Fruit fly (Drosophila melanogaster) whole organism, embryonic: ENCODE results near the gene Spt6.

ENCODE experiments used
- Asciz ChIP-seq: fragments of 200-800 bp; sonication (Bioruptor generic); optimal IDR thresholded peaks from 2 replicates; lab custom pipeline; 2017; ENCODE audit warnings: missing biosample characterization, mild to moderate bottlenecking, missing genetic modification characterization, missing genetic modification reagents
- B-H1 ChIP-seq: fragments of 200-800 bp; sonication (Bioruptor generic); IDR thresholded peaks from 3 replicates; pipeline ENCODE4 v1.3.6; 2022; ENCODE audit warnings: missing biosample characterization, missing genetic modification characterization
- CG11504 ChIP-seq: fragments of 200-800 bp; sonication (Bioruptor generic); optimal IDR thresholded peaks from 3 replicates; lab custom pipeline; 2019; ENCODE audit warnings: missing biosample characterization, mild to moderate bottlenecking, missing genetic modification characterization, moderate library complexity
- CG11723 ChIP-seq: fragments of 200-800 bp; sonication (Bioruptor generic); optimal IDR thresholded peaks from 2 replicates; lab custom pipeline; 2017; ENCODE audit warnings: missing biosample characterization, mild to moderate bottlenecking, missing genetic modification characterization
- CG12391 ChIP-seq: fragments of 200-800 bp; sonication (Bioruptor generic); optimal IDR thresholded peaks from 3 replicates; lab custom pipeline; 2018; ENCODE audit warnings: missing biosample characterization, mild to moderate bottlenecking, missing genetic modification characterization, moderate library complexity
- CG12744 ChIP-seq: fragments of 200-800 bp; sonication (Bioruptor generic); optimal IDR thresholded peaks from 2 replicates; lab custom pipeline; 2016; ENCODE audit warnings: missing biosample characterization, missing genetic modification characterization
- CG18262 ChIP-seq: fragments of 200-800 bp; optimal IDR thresholded peaks from 3 replicates; lab custom pipeline; 2019; ENCODE audit warnings: missing biosample characterization, mild to moderate bottlenecking, missing genetic modification characterization, moderate library complexity
- CG18619 ChIP-seq: fragments of 200-800 bp; sonication (Bioruptor generic); optimal IDR thresholded peaks from 3 replicates; lab custom pipeline; 2017; ENCODE audit warnings: missing biosample characterization, mild to moderate bottlenecking, missing genetic modification characterization
- CG31365 ChIP-seq: fragments of 200-800 bp; sonication (Bioruptor generic); optimal IDR thresholded peaks from 2 replicates; lab custom pipeline; 2018; ENCODE audit warnings: missing biosample characterization, mild to moderate bottlenecking, missing genetic modification characterization
- CG32767 ChIP-seq: fragments of 200-800 bp; sonication (Bioruptor generic); IDR thresholded peaks from 2 replicates; pipeline ENCODE4 v1.3.6; 2022; ENCODE audit warnings: missing biosample characterization, missing genetic modification characterization
- CG33213 ChIP-seq: fragments of 200-800 bp; sonication (Bioruptor generic); optimal IDR thresholded peaks from 3 replicates; lab custom pipeline; 2016; ENCODE audit warnings: missing biosample characterization, missing genetic modification characterization
- CG34376 ChIP-seq: fragments of 200-800 bp; sonication (Bioruptor generic); optimal IDR thresholded peaks from 2 replicates; lab custom pipeline; 2018; ENCODE audit warnings: missing biosample characterization, mild to moderate bottlenecking, missing genetic modification characterization
- CG4282 ChIP-seq: fragments of 200-800 bp; sonication (Bioruptor generic); optimal IDR thresholded peaks from 2 replicates; lab custom pipeline; 2016; ENCODE audit warnings: missing biosample characterization, missing genetic modification characterization
- CG6765 ChIP-seq: fragments of 200-800 bp; sonication (Bioruptor generic); optimal IDR thresholded peaks from 3 replicates; lab custom pipeline; 2017; ENCODE audit warnings: missing biosample characterization, mild to moderate bottlenecking, missing genetic modification characterization
- CG6813 ChIP-seq: fragments of 200-800 bp; sonication (Bioruptor generic); optimal IDR thresholded peaks from 2 replicates; lab custom pipeline; 2017; ENCODE audit warnings: missing biosample characterization, missing genetic modification characterization, mild to moderate bottlenecking, moderate library complexity, missing genetic modification reagents
- CG7556 ChIP-seq: fragments of 200-800 bp; sonication (Bioruptor generic); optimal IDR thresholded peaks from 2 replicates; lab custom pipeline; 2017; ENCODE audit warnings: missing biosample characterization, mild to moderate bottlenecking, missing genetic modification characterization
- CG7963 ChIP-seq: fragments of 200-800 bp; sonication (Bioruptor generic); IDR thresholded peaks from 3 replicates; pipeline ENCODE4 v1.3.6; 2022; ENCODE audit warnings: missing biosample characterization, missing genetic modification characterization; ENCODE audit not compliant: partially characterized antibody
- CG9609 ChIP-seq: fragments of 200-800 bp; sonication (Bioruptor generic); optimal IDR thresholded peaks from 3 replicates; lab custom pipeline; 2016; ENCODE audit warnings: missing biosample characterization, missing genetic modification characterization
- Chrac-16 ChIP-seq: fragments of 200-800 bp; sonication (Bioruptor generic); optimal IDR thresholded peaks from 3 replicates; lab custom pipeline; 2016; ENCODE audit warnings: missing biosample characterization, missing genetic modification characterization
- CoRest ChIP-seq: fragments of 200-800 bp; sonication (Bioruptor generic); optimal IDR thresholded peaks from 3 replicates; lab custom pipeline; 2018; ENCODE audit warnings: missing biosample characterization, mild to moderate bottlenecking, missing genetic modification characterization, moderate library complexity
- Elba2 ChIP-seq: fragments of 200-800 bp; sonication (Bioruptor generic); optimal IDR thresholded peaks from 3 replicates; lab custom pipeline; 2016; ENCODE audit warnings: missing biosample characterization, missing genetic modification characterization
- Fer1 ChIP-seq: fragments of 200-800 bp; sonication (Bioruptor generic); optimal IDR thresholded peaks from 2 replicates; lab custom pipeline; 2017; ENCODE audit warnings: missing biosample characterization, mild to moderate bottlenecking, missing genetic modification characterization
- Fer2 ChIP-seq: fragments of 200-800 bp; sonication (Bioruptor generic); optimal IDR thresholded peaks from 2 replicates; lab custom pipeline; 2018; ENCODE audit warnings: missing biosample characterization, mild to moderate bottlenecking, missing genetic modification characterization, moderate library complexity
- Kr ChIP-seq: fragments of 200-800 bp; sonication (Bioruptor generic); optimal IDR thresholded peaks from 2 replicates; lab custom pipeline; 2017; ENCODE audit warnings: missing biosample characterization, mild to moderate bottlenecking, missing genetic modification characterization
- Lim3 ChIP-seq: fragments of 200-800 bp; sonication (Bioruptor generic); IDR thresholded peaks from 2 replicates; pipeline ENCODE4 v1.3.6; 2022; ENCODE audit warnings: missing biosample characterization, missing genetic modification characterization
- MBD-R2 ChIP-seq: fragments of 200-800 bp; sonication (Bioruptor generic); IDR thresholded peaks from 2 replicates; pipeline ENCODE4 v1.3.6; 2022; ENCODE audit warnings: missing biosample characterization, missing genetic modification characterization
- Med ChIP-seq: fragments of 200-800 bp; sonication (Bioruptor generic); peaks from one replicate; lab custom pipeline; 2016; ENCODE audit warnings: missing biosample characterization, missing genetic modification characterization, mild to moderate bottlenecking, inconsistent platforms, moderate library complexity
- Oaz ChIP-seq: fragments of 200-800 bp; sonication (Bioruptor generic); IDR thresholded peaks from 2 replicates; pipeline ENCODE4 v1.3.6; 2022; ENCODE audit warnings: missing biosample characterization, missing genetic modification characterization
- Oli ChIP-seq: fragments of 200-800 bp; sonication (Bioruptor generic); optimal IDR thresholded peaks from 2 replicates; lab custom pipeline; 2018; ENCODE audit warnings: missing biosample characterization, mild to moderate bottlenecking, missing genetic modification characterization, moderate library complexity
- Sry-δ ChIP-seq: fragments of 200-800 bp; sonication (Bioruptor generic); optimal IDR thresholded peaks from 2 replicates; lab custom pipeline; 2016; ENCODE audit warnings: missing biosample characterization, missing genetic modification characterization
- Trl ChIP-seq, 3 experiments: fragments of >200 bp in 2 of 3; fragments of 200-800 bp in 1 of 3; sonication (Bioruptor generic) in 1 of 3; optimal IDR thresholded peaks; 2 replicates in 1 of 3; 3 replicates in 2 of 3; lab custom pipeline; 2016 to 2017; ENCODE audit warnings: missing biosample characterization in 1 of 3, missing genetic modification characterization in 1 of 3
- Vsx1 ChIP-seq: fragments of 200-800 bp; sonication (Bioruptor generic); optimal IDR thresholded peaks from 2 replicates; lab custom pipeline; 2017; ENCODE audit warnings: missing biosample characterization, mild to moderate bottlenecking, missing genetic modification characterization, missing genetic modification reagents
- ab ChIP-seq: fragments of 200-800 bp; sonication (Bioruptor generic); optimal IDR thresholded peaks from 2 replicates; lab custom pipeline; 2016; ENCODE audit warnings: missing biosample characterization, missing genetic modification characterization
- ase ChIP-seq: fragments of 200-800 bp; sonication (Bioruptor generic); IDR thresholded peaks from 3 replicates; pipeline ENCODE4 v1.3.6; 2022; ENCODE audit warnings: missing biosample characterization, missing genetic modification characterization
- ato ChIP-seq: fragments of 200-800 bp; sonication (Bioruptor generic); IDR thresholded peaks from 2 replicates; pipeline ENCODE4 v1.3.6; 2022; ENCODE audit warnings: missing biosample characterization, missing genetic modification characterization; ENCODE audit not compliant: partially characterized antibody
- bab2 ChIP-seq: fragments of 200-800 bp; sonication (Bioruptor generic); optimal IDR thresholded peaks from 2 replicates; lab custom pipeline; 2016; ENCODE audit warnings: missing biosample characterization, missing genetic modification characterization
- caup ChIP-seq: fragments of 200-800 bp; sonication (Bioruptor generic); optimal IDR thresholded peaks from 3 replicates; lab custom pipeline; 2017; ENCODE audit warnings: missing biosample characterization, mild to moderate bottlenecking, missing genetic modification characterization, moderate library complexity; ENCODE audit not compliant: severe bottlenecking
- cg ChIP-seq: fragments of 200-800 bp; sonication (Bioruptor generic); optimal IDR thresholded peaks from 3 replicates; lab custom pipeline; 2019; ENCODE audit warnings: missing biosample characterization, mild to moderate bottlenecking, missing genetic modification characterization, moderate library complexity
- grau ChIP-seq: fragments of 200-800 bp; optimal IDR thresholded peaks from 3 replicates; lab custom pipeline; 2019; ENCODE audit warnings: missing biosample characterization, mild to moderate bottlenecking, missing genetic modification characterization, moderate library complexity
- jing ChIP-seq: fragments of 200-800 bp; sonication (Bioruptor generic); optimal IDR thresholded peaks from 2 replicates; lab custom pipeline; 2018; ENCODE audit warnings: missing biosample characterization, mild to moderate bottlenecking, missing genetic modification characterization
- lilli ChIP-seq: fragments of 200-800 bp; sonication (Bioruptor generic); optimal IDR thresholded peaks from 3 replicates; lab custom pipeline; 2016; ENCODE audit warnings: missing biosample characterization, missing genetic modification characterization
- mam ChIP-seq: fragments of 200-800 bp; sonication (Bioruptor generic); optimal IDR thresholded peaks from 3 replicates; lab custom pipeline; 2016; ENCODE audit warnings: missing biosample characterization, missing genetic modification characterization
- mirr ChIP-seq: fragments of 200-800 bp; sonication (Bioruptor generic); optimal IDR thresholded peaks from 3 replicates; lab custom pipeline; 2018; ENCODE audit warnings: missing biosample characterization, mild to moderate bottlenecking, missing genetic modification characterization
- nmo ChIP-seq: fragments of 200-800 bp; sonication (Bioruptor generic); optimal IDR thresholded peaks from 2 replicates; lab custom pipeline; 2018; ENCODE audit warnings: missing biosample characterization, mild to moderate bottlenecking, missing genetic modification characterization, moderate library complexity
- sd ChIP-seq: fragments of 200-800 bp; sonication (Bioruptor generic); optimal IDR thresholded peaks from 3 replicates; lab custom pipeline; 2018; ENCODE audit warnings: missing biosample characterization, mild to moderate bottlenecking, missing genetic modification characterization, moderate library complexity
- sens ChIP-seq: fragments of 200-800 bp; sonication (Bioruptor generic); peaks from one replicate; lab custom pipeline; 2016; ENCODE audit warnings: missing biosample characterization, missing genetic modification characterization

Spt6 gene

dm6 chrX:6311516-6311915 is 43.9 kb downstream of the Spt6 start (continued):
- no peak for TF ChIP-seq CG4282 (GFP tag; lab: Kevin White, UChicago)
- peak; percentile 18 for TF ChIP-seq CG7556 (GFP tag; lab: Kevin White, UChicago)
- no peak for TF ChIP-seq mam (GFP tag; lab: Kevin White, UChicago)
- TF ChIP-seq CG33213 (GFP tag; lab: Kevin White, UChicago) = no peak
- TF ChIP-seq CG9609 (GFP tag; lab: Kevin White, UChicago) = no peak
- no peak for TF ChIP-seq CoRest (tag; lab: Kevin White, UChicago)
- TF ChIP-seq CG6765 (GFP tag; lab: Kevin White, UChicago) = no peak
- peak; percentile 1 for TF ChIP-seq lilli (GFP tag; lab: Kevin White, UChicago)
- TF ChIP-seq Chrac-16 (GFP tag; lab: Kevin White, UChicago) = no peak
- TF ChIP-seq CG11723 (GFP tag; lab: Kevin White, UChicago) = no peak
- TF ChIP-seq Oli (tag; lab: Kevin White, UChicago) = no peak
- TF ChIP-seq Sry-δ (GFP tag; lab: Kevin White, UChicago) = no peak
- no peak for TF ChIP-seq ab (GFP tag; lab: Kevin White, UChicago)
- TF ChIP-seq Kr (GFP tag; lab: Kevin White, UChicago) = no peak
- no peak for TF ChIP-seq Oaz (GFP tag; lab: Robert Waterston, UW)
- peak; percentile 36 for TF ChIP-seq nmo (GFP tag; lab: Kevin White, UChicago)
- TF ChIP-seq jing (GFP tag; lab: Kevin White, UChicago) = no peak
- TF ChIP-seq ase = no peak

dm6 chrX:6315583-6315982 is 48.0 kb downstream of the Spt6 start:
- TF ChIP-seq sens (GFP tag; lab: Kevin White, UChicago) (peak; percentile 61), CG11504 (tag; lab: Kevin White, UChicago) (peak; percentile 4), cg (GFP tag; lab: Kevin White, UChicago) (no peak), Med (GFP tag; lab: Kevin White, UChicago) (peak; percentile 54)
- TF ChIP-seq, all 482 proteins: peak for 3

dm6 chrX:6316858-6317474 is 49.4 kb downstream of the Spt6 start:
- TF ChIP-seq Lim3 (no peak), Kr (GFP tag; lab: Kevin White, UChicago) (no peak), caup (GFP tag; lab: Kevin White, UChicago) (peak; percentile 75), CG6813 (GFP tag; lab: Kevin White, UChicago) (peak; percentile 75), CG33213 (GFP tag; lab: Kevin White, UChicago) (no peak), sd (tag; lab: Kevin White, UChicago) (no peak), Trl (optimal IDR thresholded peaks at IDR 0.05; lab: Kevin White, UChicago) (no peak), Trl (GFP tag; optimal IDR thresholded peaks at IDR 0.05; lab: Kevin White, UChicago) (no peak), CG18262 (tag; lab: Kevin White, UChicago) (peak; percentile 35), mirr (GFP tag; lab: Kevin White, UChicago) (peak; percentile 39), B-H1 (GFP tag; lab: Robert Waterston, UW) (peak; percentile 58), MBD-R2 (peak; percentile 40; the same call in 1 of the 2 replicates), Vsx1 (no peak), bab2 (GFP tag; lab: Kevin White, UChicago) (peak; percentile 53), grau (tag; lab: Kevin White, UChicago) (peak; percentile 66), CoRest (tag; lab: Kevin White, UChicago) (peak; percentile 65), CG34376 (GFP tag; lab: Kevin White, UChicago) (peak; percentile 51), CG12744 (peak; percentile 21), CG12391 (tag; lab: Kevin White, UChicago) (peak; percentile 53), CG7963 (GFP tag; lab: Robert Waterston, UW) (no peak), Elba2 (GFP tag; lab: Kevin White, UChicago) (no peak), CG18619 (GFP tag; lab: Kevin White, UChicago) (peak; percentile 66), Fer2 (tag; lab: Kevin White, UChicago) (peak; percentile 33), CG31365 (tag; lab: Kevin White, UChicago) (no peak), CG32767 (GFP tag; lab: Robert Waterston, UW) (peak; percentile 25; the same call in 1 of the 2 replicates), Fer1 (GFP tag; lab: Kevin White, UChicago) (peak; percentile 89), Asciz (GFP tag; lab: Kevin White, UChicago) (peak; percentile 42), ato (GFP tag; lab: Robert Waterston, UW) (no peak)
